Worm (Caenorhabditis elegans) whole organism, L4/young adult: ENCODE data around the gene C45B2.3.

Source experiments
- dao-5 ChIP-seq: sonication (generic microtip); optimal IDR thresholded peaks from 2 replicates; lab custom pipeline; 2016; ENCODE audit warnings: missing genotype, missing genetic modification characterization, moderate library complexity, missing compliant biosample characterization
- him-1 ChIP-seq: sonication (generic microtip); optimal IDR thresholded peaks from 2 replicates; lab custom pipeline; 2016; ENCODE audit warnings: missing genotype, missing genetic modification reagents, missing genetic modification characterization, missing compliant biosample characterization

DNA sequence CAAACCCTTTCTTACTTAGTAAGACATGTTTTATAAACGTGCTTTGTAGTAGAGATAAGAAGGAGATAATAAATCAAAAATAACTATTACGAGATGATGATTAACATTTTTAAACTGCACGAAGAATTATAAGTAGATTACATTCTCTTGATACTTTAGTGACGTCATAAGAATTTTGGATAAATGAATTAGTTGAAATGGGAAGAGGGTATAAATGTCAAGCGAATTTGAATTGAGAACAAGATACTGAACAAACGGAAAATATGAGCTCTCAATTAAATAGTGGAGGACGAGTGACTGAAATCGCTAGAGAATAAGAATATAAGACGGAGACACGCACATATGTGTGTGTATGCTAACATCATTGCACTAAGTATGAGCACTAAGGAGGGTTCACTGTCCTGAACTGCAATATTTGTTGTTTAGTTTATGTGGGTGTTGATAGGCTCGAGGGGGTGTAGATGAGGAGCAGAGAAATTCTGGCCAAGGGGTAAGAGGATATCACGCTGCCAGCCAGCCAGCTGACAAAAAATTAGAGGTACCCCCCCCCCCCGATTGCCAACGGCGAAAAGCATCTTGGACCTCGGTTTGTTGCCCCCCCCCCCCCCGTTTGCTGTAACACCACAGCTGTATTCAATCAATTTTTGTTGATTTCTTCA, 42.2 kb upstream of the C45B2.3 start:
- TF ChIP-seq dao-5 (no peak), him-1 (tag; lab: Kevin White, UChicago) (no peak)
